Worm (Caenorhabditis elegans) whole organism, L1 larva: ENCODE data around the gene srw-127.

Experiments
- aly-2 ChIP-seq: fragments of 150-350 bp; optimal IDR thresholded peaks from 2 replicates; lab custom pipeline; 2014; ENCODE audit warnings: missing biosample characterization, missing genetic modification characterization
- efl-3 ChIP-seq: fragments of 200-800 bp; sonication (Bioruptor generic); optimal IDR thresholded peaks from 2 replicates; lab custom pipeline; 2018; ENCODE audit warnings: mild to moderate bottlenecking, missing genetic modification characterization, missing compliant biosample characterization
- lin-13 ChIP-seq: fragments of 150-350 bp; optimal IDR thresholded peaks from 2 replicates; lab custom pipeline; 2014; ENCODE audit warnings: missing biosample characterization, missing genetic modification reagents, missing genetic modification characterization
- lin-14 ChIP-seq: fragments of 200-800 bp; sonication (Bioruptor generic); optimal IDR thresholded peaks from 2 replicates; lab custom pipeline; 2018; ENCODE audit warnings: mild to moderate bottlenecking, missing genetic modification characterization, moderate library complexity, missing compliant biosample characterization
- lsy-2 ChIP-seq, 2 experiments: fragments of 150-350 bp; optimal IDR thresholded peaks; 2 replicates each; lab custom pipeline; 2014; ENCODE audit warnings: missing biosample characterization in 2 of 2, missing genetic modification characterization in 2 of 2
- mdl-1 ChIP-seq, 2 experiments: fragments of 150-350 bp; optimal IDR thresholded peaks; 2 replicates each; lab custom pipeline; 2014 to 2017; ENCODE audit warnings: missing biosample characterization in 2 of 2, missing genetic modification characterization in 2 of 2, inconsistent platforms in 1 of 2
- nhr-76 ChIP-seq: sonication (generic microtip); optimal IDR thresholded peaks from 2 replicates; lab custom pipeline; 2017; ENCODE audit warnings: missing biosample characterization, missing genetic modification characterization
- pqm-1 ChIP-seq: sonication (generic microtip); optimal IDR thresholded peaks from 3 replicates; lab custom pipeline; 2017; ENCODE audit warnings: missing biosample characterization, missing genetic modification characterization
- tbx-2 ChIP-seq: sonication (generic microtip); optimal IDR thresholded peaks from 2 replicates; lab custom pipeline; 2016; ENCODE audit warnings: missing genetic modification characterization, missing compliant biosample characterization
- unc-62 ChIP-seq: fragments of 150-350 bp; optimal IDR thresholded peaks from 2 replicates; lab custom pipeline; 2014; ENCODE audit warnings: missing biosample characterization, missing genetic modification reagents, missing genetic modification characterization

DNA sequence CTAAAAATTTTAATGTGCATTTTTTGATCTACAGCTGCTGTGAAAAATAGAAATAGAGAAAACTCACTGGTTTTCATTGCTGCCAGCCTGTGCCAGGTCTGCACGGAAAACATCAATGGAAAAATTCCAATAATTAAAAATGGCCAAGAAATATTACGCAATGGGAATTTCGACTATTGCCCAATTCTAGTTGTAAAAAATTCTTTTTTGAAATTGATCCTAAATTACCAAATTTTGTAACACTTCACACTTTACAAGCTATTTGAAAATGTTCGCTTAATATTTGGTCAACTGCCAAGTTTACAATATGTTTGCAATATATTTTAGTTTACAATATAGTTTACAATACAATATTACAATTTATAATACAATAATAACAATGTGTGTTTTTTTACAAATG, 12.0 kb upstream of the srw-127 start:
- TF ChIP-seq lsy-2 (tag; optimal IDR thresholded peaks at IDR 0.05; lab: Kevin White, UChicago): no peak
- TF ChIP-seq tbx-2 (tag; lab: Kevin White, UChicago): no peak
- no peak for TF ChIP-seq pqm-1 (tag; lab: Kevin White, UChicago)
- no peak for TF ChIP-seq efl-3 (GFP tag; lab: Kevin White, UChicago)
- TF ChIP-seq aly-2: no peak
- no peak for TF ChIP-seq lin-14 (GFP tag; lab: Kevin White, UChicago)
- no peak for TF ChIP-seq unc-62
- TF ChIP-seq nhr-76: no peak
- no peak for TF ChIP-seq mdl-1 (tag; optimal IDR thresholded peaks at IDR 0.05; lab: Kevin White, UChicago)
- TF ChIP-seq lin-13: no peak
